Worm (Caenorhabditis elegans) whole organism, early embryonic: ENCODE results near the gene C25H3.15.

Experiments
- B0310.2 ChIP-seq: sonication (generic microtip); optimal IDR thresholded peaks from 2 replicates; lab custom pipeline; 2016; ENCODE audit warnings: mild to moderate bottlenecking, missing genetic modification characterization, missing compliant biosample characterization
- F13C5.2 ChIP-seq: sonication (generic microtip); optimal IDR thresholded peaks from 2 replicates; lab custom pipeline; 2017; ENCODE audit warnings: mild to moderate bottlenecking, missing genetic modification characterization, inconsistent platforms, missing compliant biosample characterization
- aly-1 ChIP-seq: sonication (generic microtip); optimal IDR thresholded peaks from 2 replicates; lab custom pipeline; 2016; ENCODE audit warnings: missing genetic modification characterization, missing compliant biosample characterization
- ama-1 ChIP-seq: fragments of 150-350 bp; optimal IDR thresholded peaks from 2 replicates; lab custom pipeline; 2014
- ceh-13 ChIP-seq: fragments of 200-800 bp; sonication (Bioruptor generic); optimal IDR thresholded peaks from 2 replicates; lab custom pipeline; 2018; ENCODE audit warnings: mild to moderate bottlenecking, missing genetic modification characterization, missing compliant biosample characterization
- ceh-36 ChIP-seq: sonication (generic microtip); optimal IDR thresholded peaks from 2 replicates; lab custom pipeline; 2016; ENCODE audit warnings: missing genetic modification characterization, inconsistent platforms, missing compliant biosample characterization
- ets-7 ChIP-seq: sonication (generic microtip); optimal IDR thresholded peaks from 2 replicates; lab custom pipeline; 2016; ENCODE audit warnings: missing genotype, missing genetic modification characterization, missing compliant biosample characterization
- flt-1 ChIP-seq: fragments of 200-800 bp; sonication (Bioruptor generic); IDR thresholded peaks from 2 replicates; pipeline ENCODE4 v1.3.6; 2022; ENCODE audit warnings: missing genetic modification characterization, missing compliant biosample characterization
- hmbx-1 ChIP-seq: sonication (generic microtip); optimal IDR thresholded peaks from 2 replicates; lab custom pipeline; 2016; ENCODE audit warnings: mild to moderate bottlenecking, missing genetic modification characterization, missing compliant biosample characterization
- hmg-4 ChIP-seq: fragments of 200-800 bp; sonication (Bioruptor generic); optimal IDR thresholded peaks from 2 replicates; lab custom pipeline; 2018; ENCODE audit warnings: mild to moderate bottlenecking, missing genetic modification characterization, missing compliant biosample characterization
- hnd-1 ChIP-seq: sonication (generic microtip); optimal IDR thresholded peaks from 2 replicates; lab custom pipeline; 2016; ENCODE audit warnings: missing genetic modification characterization, missing compliant biosample characterization
- pes-1 ChIP-seq: fragments of 200-800 bp; sonication (Bioruptor generic); IDR thresholded peaks from 2 replicates; pipeline ENCODE4 v1.3.6; 2022; ENCODE audit warnings: missing genetic modification reagents, missing genetic modification characterization, missing compliant biosample characterization
- scrt-1 ChIP-seq: fragments of 200-800 bp; sonication (Bioruptor generic); IDR thresholded peaks from 2 replicates; pipeline ENCODE4 v1.3.6; 2022; ENCODE audit warnings: missing genetic modification characterization, missing compliant biosample characterization
- sea-1 ChIP-seq: fragments of 200-800 bp; sonication (Bioruptor generic); conservative IDR thresholded peaks from 2 replicates; pipeline ENCODE4 v1.3.6; 2022; ENCODE audit warnings: missing genetic modification characterization, missing compliant biosample characterization
- tbx-11 ChIP-seq: fragments of 200-800 bp; sonication (Bioruptor generic); IDR thresholded peaks from 2 replicates; pipeline ENCODE4 v1.3.6; 2022; ENCODE audit warnings: missing genetic modification characterization, missing compliant biosample characterization
- tbx-37 ChIP-seq: fragments of 200-800 bp; sonication (Bioruptor generic); conservative IDR thresholded peaks from 2 replicates; pipeline ENCODE4 v1.3.6; 2022; ENCODE audit warnings: missing genetic modification reagents, missing genetic modification characterization, missing compliant biosample characterization
- tra-4 ChIP-seq: sonication (generic microtip); optimal IDR thresholded peaks from 2 replicates; lab custom pipeline; 2017; ENCODE audit warnings: missing genetic modification characterization, missing compliant biosample characterization

C25H3.15 gene

ce11 chrII:5638059-5638458, 27.1 kb upstream of the C25H3.15 start, which contains the start of gene F59E12.3:
Gene F59E12.3, plus strand, starts transcription at chrII:5638359.
- TF ChIP-seq tbx-37 (no peak), hmbx-1 (tag; lab: Kevin White, UChicago) (no peak), F13C5.2 (no peak), ceh-36 (no peak), ama-1 (lab: Kevin White, UChicago) (no peak), flt-1 (GFP tag; lab: Robert Waterston, UW) (no peak)

- TF ChIP-seq tbx-11 (GFP tag; lab: Robert Waterston, UW) (no peak), flt-1 (GFP tag; lab: Robert Waterston, UW) (no peak), tbx-37 (no peak), F13C5.2 (no peak), ceh-13 (no peak), ceh-36 (no peak), tra-4 (no peak), sea-1 (GFP tag; lab: Robert Waterston, UW) (no peak), ets-7 (tag; lab: Kevin White, UChicago) (no peak), aly-1 (tag; lab: Kevin White, UChicago) (no peak), scrt-1 (GFP tag; lab: Robert Waterston, UW) (no peak), hnd-1 (tag; lab: Kevin White, UChicago) (no peak), B0310.2 (tag; lab: Kevin White, UChicago) (no peak), pes-1 (GFP tag; lab: Robert Waterston, UW) (no peak), hmg-4 (GFP tag; lab: Kevin White, UChicago) (no peak), ama-1 (lab: Kevin White, UChicago) (no peak)
Observed at ce11 chrII:5640362-5641079, 24.6 kb upstream of the C25H3.15 start.

ce11 chrII:5642110-5642509, 23.0 kb upstream of the C25H3.15 start:
- TF ChIP-seq scrt-1 (GFP tag; lab: Robert Waterston, UW) = no peak
- TF ChIP-seq tra-4 = no peak
- no peak for TF ChIP-seq aly-1 (tag; lab: Kevin White, UChicago)
- TF ChIP-seq ceh-13 = no peak
- no peak for TF ChIP-seq tbx-37
- no peak for TF ChIP-seq ceh-36
- no peak for TF ChIP-seq hnd-1 (tag; lab: Kevin White, UChicago)
- no peak for TF ChIP-seq sea-1 (GFP tag; lab: Robert Waterston, UW)
- TF ChIP-seq pes-1 (GFP tag; lab: Robert Waterston, UW) = no peak

- no peak for TF ChIP-seq sea-1 (GFP tag; lab: Robert Waterston, UW)
- no peak for TF ChIP-seq hmbx-1 (tag; lab: Kevin White, UChicago)
- no peak for TF ChIP-seq F13C5.2
- TF ChIP-seq ama-1 (lab: Kevin White, UChicago) = no peak
- TF ChIP-seq ets-7 (tag; lab: Kevin White, UChicago) = no peak
- no peak for TF ChIP-seq tbx-37
- no peak for TF ChIP-seq tra-4
Observed at ce11 chrII:5646942-5647341, 18.2 kb upstream of the C25H3.15 start, which contains the start of gene F59E12.9. Gene F59E12.9, minus strand, starts transcription at chrII:5647042.

- no peak for TF ChIP-seq tra-4
- no peak for TF ChIP-seq tbx-11 (GFP tag; lab: Robert Waterston, UW)
Observed at ce11 chrII:5648272-5648671, 16.9 kb upstream of the C25H3.15 start, which contains the start of gene ddl-1. Gene ddl-1, minus strand, starts transcription at chrII:5648372.

ce11 chrII:5649236-5650004, 15.7 kb upstream of the C25H3.15 start, which contains the start of the genes sam-4, F59E12.17 and zyg-1:
Gene sam-4, minus strand, starts transcription at chrII:5649286.
Gene F59E12.17, minus strand, starts transcription at chrII:5649470.
Gene zyg-1, plus strand, starts transcription at chrII:5649748.
- TF ChIP-seq tbx-37 = peak; percentile 59
- no peak for TF ChIP-seq ets-7 (tag; lab: Kevin White, UChicago)
- no peak for TF ChIP-seq hmg-4 (GFP tag; lab: Kevin White, UChicago)
- TF ChIP-seq sea-1 (GFP tag; lab: Robert Waterston, UW) = no peak
- TF ChIP-seq ceh-13 = no peak
- peak; percentile 16 for TF ChIP-seq F13C5.2
- peak; percentile 59; the same call in 1 of the 2 replicates for TF ChIP-seq pes-1 (GFP tag; lab: Robert Waterston, UW)

ce11 chrII:5651426-5651825, 13.7 kb upstream of the C25H3.15 start:
- TF ChIP-seq flt-1 (GFP tag; lab: Robert Waterston, UW) (no peak), aly-1 (tag; lab: Kevin White, UChicago) (peak; percentile 16), hmbx-1 (tag; lab: Kevin White, UChicago) (no peak)

- TF ChIP-seq pes-1 (GFP tag; lab: Robert Waterston, UW) = no peak
- no peak for TF ChIP-seq aly-1 (tag; lab: Kevin White, UChicago)
- TF ChIP-seq ama-1 (lab: Kevin White, UChicago) = no peak
- no peak for TF ChIP-seq tra-4
- TF ChIP-seq B0310.2 (tag; lab: Kevin White, UChicago) = no peak
- TF ChIP-seq hmbx-1 (tag; lab: Kevin White, UChicago) = no peak
- TF ChIP-seq hnd-1 (tag; lab: Kevin White, UChicago) = no peak
- no peak for TF ChIP-seq flt-1 (GFP tag; lab: Robert Waterston, UW)
- no peak for TF ChIP-seq scrt-1 (GFP tag; lab: Robert Waterston, UW)
- no peak for TF ChIP-seq ceh-13
- TF ChIP-seq tbx-37 = no peak
Observed at ce11 chrII:5652334-5652733, 12.8 kb upstream of the C25H3.15 start, which contains the start of gene bli-2. Gene bli-2, minus strand, starts transcription at chrII:5652434.
